Worm (Caenorhabditis elegans): Measurements from ENCODE around the gene try-1.
A peak's percentile ranks its signal among the peaks of the same experiment; 100 is the strongest.

Gene try-1

ce11 chrII:4987257-4987656 lies 37.9 kb upstream of the try-1 start:
- TF ChIP-seq unc-42 (tag; optimal IDR thresholded peaks at IDR 0.05), result no peak
- TF ChIP-seq zip-5 (tag; optimal IDR thresholded peaks at IDR 0.05), result no peak
- no peak for TF ChIP-seq sox-4 (tag; optimal IDR thresholded peaks at IDR 0.05)
- TF ChIP-seq nhr-11 (tag; optimal IDR thresholded peaks at IDR 0.05), result no peak
- TF ChIP-seq odd-2 (tag; optimal IDR thresholded peaks at IDR 0.05), result no peak
- no peak for TF ChIP-seq hlh-30 (tag; optimal IDR thresholded peaks at IDR 0.05; ENCODE audit: insufficient read depth)
- no peak for TF ChIP-seq tbx-7 (tag; optimal IDR thresholded peaks at IDR 0.05)
- TF ChIP-seq nhr-232 (tag; optimal IDR thresholded peaks at IDR 0.05), result no peak
- no peak for TF ChIP-seq pha-2 (tag; optimal IDR thresholded peaks at IDR 0.05)
- no peak for TF ChIP-seq npax-4 (tag; optimal IDR thresholded peaks at IDR 0.05)
- no peak for TF ChIP-seq ceh-48 (tag; optimal IDR thresholded peaks at IDR 0.05)
- TF ChIP-seq K02D7.2 (tag; optimal IDR thresholded peaks at IDR 0.05), result no peak
- TF ChIP-seq ama-1 (optimal IDR thresholded peaks at IDR 0.05), result no peak
- TF ChIP-seq ceh-31 (tag; optimal IDR thresholded peaks at IDR 0.05), result no peak
- TF ChIP-seq pqm-1 (tag; optimal IDR thresholded peaks at IDR 0.05), result no peak
- TF ChIP-seq dmd-4 (tag; optimal IDR thresholded peaks at IDR 0.05; ENCODE audit: borderline replicate concordance), result no peak
- TF ChIP-seq Y22D7AL.16 (tag; optimal IDR thresholded peaks at IDR 0.05), result no peak
- no peak for TF ChIP-seq pat-9 (tag; optimal IDR thresholded peaks at IDR 0.05)
- TF ChIP-seq dve-1 (tag; optimal IDR thresholded peaks at IDR 0.05), result no peak

- no peak for TF ChIP-seq ref-2 (tag; optimal IDR thresholded peaks at IDR 0.05)
- TF ChIP-seq pag-3 (tag; optimal IDR thresholded peaks at IDR 0.05; ENCODE audit: borderline replicate concordance), result no peak
- no peak for TF ChIP-seq hlh-30 (tag; optimal IDR thresholded peaks at IDR 0.05; ENCODE audit: insufficient read depth)
- TF ChIP-seq mec-3 (tag; optimal IDR thresholded peaks at IDR 0.05; ENCODE audit: borderline replicate concordance), result no peak
- no peak for TF ChIP-seq C08G9.2 (tag; optimal IDR thresholded peaks at IDR 0.05)
- TF ChIP-seq fkh-10 (GFP tag; optimal IDR thresholded peaks at IDR 0.05), result no peak
- TF ChIP-seq unc-3 (GFP tag; conservative IDR thresholded peaks at IDR 0.05), result no peak
- TF ChIP-seq unc-3 (tag; optimal IDR thresholded peaks at IDR 0.05), result no peak
- no peak for TF ChIP-seq ceh-45 (GFP tag; IDR thresholded peaks at IDR 0.05)
- TF ChIP-seq ceh-14 (tag; optimal IDR thresholded peaks at IDR 0.05), result no peak
- TF ChIP-seq nhr-11 (tag; optimal IDR thresholded peaks at IDR 0.05), result no peak
- no peak for TF ChIP-seq lin-11 (tag; optimal IDR thresholded peaks at IDR 0.05)
- no peak for TF ChIP-seq gmeb-2 (tag; optimal IDR thresholded peaks at IDR 0.05)
- no peak for TF ChIP-seq tbx-7 (tag; optimal IDR thresholded peaks at IDR 0.05)
- TF ChIP-seq ttx-3 (tag; optimal IDR thresholded peaks at IDR 0.05), result no peak
- no peak for TF ChIP-seq sox-4 (tag; optimal IDR thresholded peaks at IDR 0.05)
- TF ChIP-seq ceh-22 (tag; optimal IDR thresholded peaks at IDR 0.05), result no peak
- TF ChIP-seq che-1 (tag; optimal IDR thresholded peaks at IDR 0.05), result no peak
- no peak for TF ChIP-seq fax-1 (tag; optimal IDR thresholded peaks at IDR 0.05)
- no peak for TF ChIP-seq ceh-48 (tag; optimal IDR thresholded peaks at IDR 0.05)
Observed at ce11 chrII:4986664-4987063, 37.3 kb upstream of the try-1 start.

- TF ChIP-seq elt-2 (tag; optimal IDR thresholded peaks at IDR 0.05), result peak; percentile 78
- TF ChIP-seq pag-3 (tag; optimal IDR thresholded peaks at IDR 0.05; ENCODE audit: borderline replicate concordance), result no peak
- no peak for TF ChIP-seq unc-3 (GFP tag; conservative IDR thresholded peaks at IDR 0.05)
- TF ChIP-seq unc-3 (tag; optimal IDR thresholded peaks at IDR 0.05), result no peak
- TF ChIP-seq pqm-1 (tag; optimal IDR thresholded peaks at IDR 0.05), result no peak
- TF ChIP-seq ceh-45 (GFP tag; IDR thresholded peaks at IDR 0.05), result no peak
- TF ChIP-seq unc-55 (GFP tag; optimal IDR thresholded peaks at IDR 0.05), result peak; percentile 63
- no peak for TF ChIP-seq ceh-2 (tag; optimal IDR thresholded peaks at IDR 0.05)
- no peak for TF ChIP-seq hlh-30 (tag; optimal IDR thresholded peaks at IDR 0.05; ENCODE audit: insufficient read depth)
Observed at ce11 chrII:4985961-4986503, 36.7 kb upstream of the try-1 start.

DNA sequence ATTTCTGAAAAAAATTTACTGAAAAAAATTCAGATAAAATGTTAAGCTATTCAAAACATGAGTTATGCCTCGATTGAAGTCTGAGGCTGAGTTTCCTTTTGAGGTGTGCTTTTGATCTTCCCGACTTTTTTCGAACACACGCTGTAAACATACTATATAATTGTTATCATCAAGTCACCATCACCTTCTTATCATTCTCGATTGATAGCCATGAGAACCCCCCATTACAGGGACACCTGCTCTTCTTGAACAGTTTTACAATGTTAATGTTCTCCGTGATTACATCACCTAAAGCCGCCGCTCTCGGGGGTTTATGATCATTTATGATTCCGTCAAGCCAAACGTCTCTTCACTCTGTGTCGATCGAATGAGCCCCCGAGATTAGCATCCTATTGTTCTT lies 34.8 kb upstream of the try-1 start:
- TF ChIP-seq ceh-34 (tag; optimal IDR thresholded peaks at IDR 0.05), result no peak
- peak; percentile 96 for TF ChIP-seq elt-2 (tag; optimal IDR thresholded peaks at IDR 0.05)
